Worm (Caenorhabditis elegans): ENCODE data around the gene M01F1.4.

The M01F1.4 gene

ce11 chrIII:3478795-3479398, 30.9 kb downstream of the M01F1.4 start (continued):
- TF ChIP-seq mxl-2 (GFP tag; conservative IDR thresholded peaks at IDR 0.05) (no peak), lin-15B (tag; optimal IDR thresholded peaks at IDR 0.05) (no peak)

ce11 chrIII:3477375-3477774, 32.5 kb downstream of the M01F1.4 start:
- no peak for TF ChIP-seq dmd-6 (GFP tag; IDR thresholded peaks at IDR 0.05)
- TF ChIP-seq unc-62 (GFP tag; optimal IDR thresholded peaks at IDR 0.05 in 1 of 2): peak in 1 of 2 experiments; percentile 81
- no peak for TF ChIP-seq unc-62 (tag; optimal IDR thresholded peaks at IDR 0.05)
- no peak for TF ChIP-seq daf-12 (tag; optimal IDR thresholded peaks at IDR 0.05)

- TF ChIP-seq hlh-11 (tag; optimal IDR thresholded peaks at IDR 0.05) (no peak), ceh-62 (tag; optimal IDR thresholded peaks at IDR 0.05) (no peak), rbr-2 (tag; optimal IDR thresholded peaks at IDR 0.05) (no peak), Y5F2A.4 (GFP tag; optimal IDR thresholded peaks at IDR 0.05) (no peak), hif-1 (tag; optimal IDR thresholded peaks at IDR 0.05) (peak in 1 of 2 experiments; percentile 81), unc-62 (GFP tag; optimal IDR thresholded peaks at IDR 0.05 in 1 of 2) (no peak), unc-62 (tag; optimal IDR thresholded peaks at IDR 0.05) (no peak), mes-2 (tag; optimal IDR thresholded peaks at IDR 0.05; ENCODE audit: poor library complexity, severe bottlenecking) (peak; percentile 42), nhr-6 (tag; optimal IDR thresholded peaks at IDR 0.05) (no peak), unc-130 (GFP tag; optimal IDR thresholded peaks at IDR 0.05) (peak; percentile 19)
These were observed 33.6 kb downstream of the M01F1.4 start for ce11 chrIII:3476245-3476644.

ce11 chrIII:3475497-3475896, 34.3 kb downstream of the M01F1.4 start, which contains the start of gene C34C12.9:
Gene C34C12.9 (minus strand): TSS chrIII:3475512.
- peak; percentile 35 for TF ChIP-seq nhr-28 (tag; optimal IDR thresholded peaks at IDR 0.05)
- no peak for TF ChIP-seq daf-16 (GFP tag; optimal IDR thresholded peaks at IDR 0.05)
- peak; percentile 10 for TF ChIP-seq daf-16 (tag; optimal IDR thresholded peaks at IDR 0.05)
- TF ChIP-seq D1046.2 (GFP tag; IDR thresholded peaks at IDR 0.05): no peak
- peak; percentile 17 for TF ChIP-seq dve-1 (tag; optimal IDR thresholded peaks at IDR 0.05; ENCODE audit: insufficient read depth)
- TF ChIP-seq madf-5 (GFP tag; IDR thresholded peaks at IDR 0.05): no peak
- no peak for TF ChIP-seq ama-1 (optimal IDR thresholded peaks at IDR 0.05)
- no peak for TF ChIP-seq pqm-1 (tag; optimal IDR thresholded peaks at IDR 0.05)
- no peak for TF ChIP-seq fkh-10 (GFP tag; optimal IDR thresholded peaks at IDR 0.05)
- no peak for TF ChIP-seq hif-1 (tag; optimal IDR thresholded peaks at IDR 0.05)
- TF ChIP-seq lin-1 (GFP tag; IDR thresholded peaks at IDR 0.05): peak; percentile 93
- TF ChIP-seq mep-1 (tag; optimal IDR thresholded peaks at IDR 0.05): no peak
- TF ChIP-seq nhr-25 (tag; optimal IDR thresholded peaks at IDR 0.05; ENCODE audit: borderline replicate concordance, insufficient read depth): no peak
- TF ChIP-seq mxl-3 (GFP tag; optimal IDR thresholded peaks at IDR 0.05): no peak
- no peak for TF ChIP-seq zip-2 (tag; optimal IDR thresholded peaks at IDR 0.05)
- TF ChIP-seq nhr-10 (tag; optimal IDR thresholded peaks at IDR 0.05): no peak
- no peak for TF ChIP-seq daf-8 (GFP tag; IDR thresholded peaks at IDR 0.05)
- no peak for TF ChIP-seq nhr-102 (tag; optimal IDR thresholded peaks at IDR 0.05)
- no peak for TF ChIP-seq ceh-28 (tag; optimal IDR thresholded peaks at IDR 0.05)
- peak; percentile 39 for TF ChIP-seq aha-1 (tag)
- peak; percentile 66 for TF ChIP-seq dmd-6 (GFP tag; IDR thresholded peaks at IDR 0.05)
- peak; percentile 16 for TF ChIP-seq hlh-11 (tag; optimal IDR thresholded peaks at IDR 0.05)

- TF ChIP-seq lin-38 (GFP tag; IDR thresholded peaks at IDR 0.05): no peak
- TF ChIP-seq dmd-6 (GFP tag; IDR thresholded peaks at IDR 0.05): peak; percentile 52; the same call in 1 of the 2 replicates
- TF ChIP-seq php-3 (GFP tag; IDR thresholded peaks at IDR 0.05): peak; percentile 60; the same call in 1 of the 2 replicates
- TF ChIP-seq ztf-7 (tag; optimal IDR thresholded peaks at IDR 0.05): no peak
- TF ChIP-seq dve-1 (tag; optimal IDR thresholded peaks at IDR 0.05; ENCODE audit: insufficient read depth): peak; percentile 64
- no peak for TF ChIP-seq mdl-1 (tag; optimal IDR thresholded peaks at IDR 0.05)
- no peak for TF ChIP-seq daf-16 (GFP tag; optimal IDR thresholded peaks at IDR 0.05)
- TF ChIP-seq daf-16 (tag; optimal IDR thresholded peaks at IDR 0.05): peak; percentile 19
- no peak for TF ChIP-seq ceh-32 (tag; optimal IDR thresholded peaks at IDR 0.05; ENCODE audit: poor library complexity)
- 0 out of 2 replicates have a peak, but pooled peaks have one; percentile 7 for TF ChIP-seq tra-1 (GFP tag; IDR thresholded peaks at IDR 0.05)
- peak; percentile 58 for TF ChIP-seq pqm-1 (tag; optimal IDR thresholded peaks at IDR 0.05)
- TF ChIP-seq ama-1 (optimal IDR thresholded peaks at IDR 0.05): no peak
- TF ChIP-seq unc-39 (tag; optimal IDR thresholded peaks at IDR 0.05): no peak
- TF ChIP-seq T26A8.4 (GFP tag; IDR thresholded peaks at IDR 0.05): no peak
- TF ChIP-seq Y48G9A.11 (GFP tag; IDR thresholded peaks at IDR 0.05): no peak
- no peak for TF ChIP-seq nhr-102 (tag; optimal IDR thresholded peaks at IDR 0.05)
- no peak for TF ChIP-seq nhr-10 (tag; optimal IDR thresholded peaks at IDR 0.05)
- TF ChIP-seq nhr-28 (tag; optimal IDR thresholded peaks at IDR 0.05): peak; percentile 60
- peak; percentile 2 for TF ChIP-seq hlh-11 (tag; optimal IDR thresholded peaks at IDR 0.05)
- no peak for TF ChIP-seq set-16 (GFP tag; IDR thresholded peaks at IDR 0.05)
- TF ChIP-seq Y5F2A.4 (GFP tag; optimal IDR thresholded peaks at IDR 0.05): no peak
These were observed 34.8 kb downstream of the M01F1.4 start for ce11 chrIII:3475014-3475413.
